Fruit fly (Drosophila melanogaster) whole organism, prepupa: Measurements from ENCODE around the gene CG17207.
A peak's percentile ranks its signal among the peaks of the same experiment; 100 is the strongest.

ENCODE experiments used
- Blimp-1 ChIP-seq: fragments of 200-800 bp; sonication (Bioruptor generic); optimal IDR thresholded peaks from 3 replicates; lab custom pipeline; 2017; ENCODE audit warnings: missing biosample characterization, missing genetic modification characterization, mild to moderate bottlenecking, moderate library complexity, missing genetic modification reagents
- CG10631 ChIP-seq: fragments of 200-800 bp; sonication (Bioruptor generic); optimal IDR thresholded peaks from 2 replicates; lab custom pipeline; 2016; ENCODE audit warnings: missing biosample characterization, missing genetic modification characterization
- CG10669 ChIP-seq: fragments of 200-800 bp; sonication (Bioruptor generic); optimal IDR thresholded peaks from 3 replicates; lab custom pipeline; 2018; ENCODE audit warnings: missing biosample characterization, mild to moderate bottlenecking, missing genetic modification characterization, moderate library complexity
- CG11294 ChIP-seq: fragments of 200-800 bp; sonication (Bioruptor generic); IDR thresholded peaks from 2 replicates; pipeline ENCODE4 v1.3.6; 2022; ENCODE audit warnings: missing biosample characterization, missing genetic modification characterization
- CG11762 ChIP-seq: fragments of 200-800 bp; sonication (Bioruptor generic); optimal IDR thresholded peaks from 3 replicates; lab custom pipeline; 2016; ENCODE audit warnings: missing biosample characterization, missing genetic modification characterization; ENCODE audit not compliant: insufficient read depth
- CG15336 ChIP-seq: fragments of 200-800 bp; sonication (Bioruptor generic); IDR thresholded peaks from 2 replicates; pipeline ENCODE4 v1.3.6; 2022; ENCODE audit warnings: missing biosample characterization, missing genetic modification characterization
- CG1621 ChIP-seq: fragments of 200-800 bp; sonication (Bioruptor generic); optimal IDR thresholded peaks from 3 replicates; lab custom pipeline; 2018; ENCODE audit warnings: missing biosample characterization, mild to moderate bottlenecking, missing genetic modification characterization
- CG16779 ChIP-seq: fragments of 200-800 bp; sonication (Bioruptor generic); optimal IDR thresholded peaks from 3 replicates; lab custom pipeline; 2017; ENCODE audit warnings: missing biosample characterization, mild to moderate bottlenecking, missing genetic modification characterization
- CG3032 ChIP-seq: fragments of 200-800 bp; optimal IDR thresholded peaks from 2 replicates; lab custom pipeline; 2019; ENCODE audit warnings: missing biosample characterization, mild to moderate bottlenecking, missing genetic modification characterization, moderate library complexity
- CG31627 ChIP-seq: fragments of 200-800 bp; sonication (Bioruptor generic); optimal IDR thresholded peaks from 3 replicates; lab custom pipeline; 2016; ENCODE audit warnings: missing biosample characterization, missing genetic modification characterization
- CG32006 ChIP-seq: fragments of 200-800 bp; sonication (Bioruptor generic); optimal IDR thresholded peaks from 3 replicates; lab custom pipeline; 2017; ENCODE audit warnings: missing biosample characterization, mild to moderate bottlenecking, missing genetic modification characterization
- CG34406 ChIP-seq: fragments of 200-800 bp; sonication (Bioruptor generic); optimal IDR thresholded peaks from 3 replicates; lab custom pipeline; 2016; ENCODE audit warnings: missing biosample characterization, missing genetic modification characterization
- CG3919 ChIP-seq: fragments of 200-800 bp; sonication (Bioruptor generic); optimal IDR thresholded peaks from 3 replicates; lab custom pipeline; 2016; ENCODE audit warnings: missing biosample characterization, missing genetic modification characterization
- CG4318 ChIP-seq: fragments of 200-800 bp; sonication (Bioruptor generic); optimal IDR thresholded peaks from 3 replicates; lab custom pipeline; 2017; ENCODE audit warnings: missing biosample characterization, mild to moderate bottlenecking, missing genetic modification characterization
- CG6163 ChIP-seq: fragments of 200-800 bp; sonication (Bioruptor generic); IDR thresholded peaks from 3 replicates; pipeline ENCODE4 v1.3.6; 2022; ENCODE audit warnings: missing biosample characterization, missing genetic modification characterization
- CG6276 ChIP-seq: fragments of 200-800 bp; sonication (Bioruptor generic); optimal IDR thresholded peaks from 2 replicates; lab custom pipeline; 2017; ENCODE audit warnings: missing biosample characterization, mild to moderate bottlenecking, missing genetic modification characterization
- CG6792 ChIP-seq: fragments of 200-800 bp; sonication (Bioruptor generic); optimal IDR thresholded peaks from 3 replicates; lab custom pipeline; 2016; ENCODE audit warnings: missing biosample characterization, missing genetic modification characterization
- CG6808 ChIP-seq: fragments of 200-800 bp; sonication (Bioruptor generic); optimal IDR thresholded peaks from 3 replicates; lab custom pipeline; 2017; ENCODE audit warnings: missing biosample characterization, missing genetic modification characterization, mild to moderate bottlenecking, moderate library complexity, missing genetic modification reagents
- CG6854 ChIP-seq: fragments of 200-800 bp; sonication (Bioruptor generic); optimal IDR thresholded peaks from 2 replicates; lab custom pipeline; 2017; ENCODE audit warnings: missing biosample characterization, mild to moderate bottlenecking, missing genetic modification characterization
- CG7368 ChIP-seq: fragments of 200-800 bp; sonication (Bioruptor generic); optimal IDR thresholded peaks from 3 replicates; lab custom pipeline; 2016; ENCODE audit warnings: missing biosample characterization, missing genetic modification characterization
- CG8119 ChIP-seq: fragments of 200-800 bp; sonication (Bioruptor generic); IDR thresholded peaks from 3 replicates; pipeline ENCODE4 v1.3.6; 2022; ENCODE audit warnings: missing biosample characterization, missing genetic modification characterization
- CG8319 ChIP-seq: fragments of 200-800 bp; sonication (Bioruptor generic); optimal IDR thresholded peaks from 3 replicates; lab custom pipeline; 2016; ENCODE audit warnings: missing biosample characterization, missing genetic modification characterization
- CG8632 ChIP-seq: fragments of 200-800 bp; sonication (Bioruptor generic); optimal IDR thresholded peaks from 3 replicates; lab custom pipeline; 2016; ENCODE audit warnings: missing biosample characterization, missing genetic modification characterization
- CG9139 ChIP-seq: fragments of 200-800 bp; sonication (Bioruptor generic); optimal IDR thresholded peaks from 3 replicates; lab custom pipeline; 2017; ENCODE audit warnings: missing biosample characterization, mild to moderate bottlenecking, missing genetic modification characterization
- Eip75B ChIP-seq: fragments of 200-800 bp; sonication (Bioruptor generic); optimal IDR thresholded peaks from 3 replicates; lab custom pipeline; 2016; ENCODE audit warnings: missing biosample characterization, missing genetic modification characterization
- Eip78C ChIP-seq: fragments of 200-800 bp; sonication (Bioruptor generic); peaks from one replicate; lab custom pipeline; 2016; ENCODE audit warnings: missing biosample characterization, missing genetic modification characterization
- Ets96B ChIP-seq: fragments of 200-800 bp; optimal IDR thresholded peaks from 2 replicates; lab custom pipeline; 2019; ENCODE audit warnings: missing biosample characterization, mild to moderate bottlenecking, missing genetic modification characterization, moderate library complexity
- Gug ChIP-seq: fragments of 200-800 bp; sonication (Bioruptor generic); IDR thresholded peaks from 2 replicates; pipeline ENCODE4 v1.3.6; 2022; ENCODE audit warnings: missing biosample characterization, missing genetic modification characterization
- Hr38 ChIP-seq: sonication (Bioruptor generic); optimal IDR thresholded peaks from 2 replicates; lab custom pipeline; 2016; ENCODE audit warnings: missing biosample characterization, missing genetic modification characterization
- Hr39 ChIP-seq: fragments of 200-800 bp; sonication (Bioruptor generic); optimal IDR thresholded peaks from 2 replicates; lab custom pipeline; 2016; ENCODE audit warnings: missing biosample characterization, missing genetic modification characterization
- Hr4 ChIP-seq: fragments of 200-800 bp; sonication (Bioruptor generic); optimal IDR thresholded peaks from 3 replicates; lab custom pipeline; 2016; ENCODE audit warnings: missing biosample characterization, missing genetic modification characterization
- Met ChIP-seq: fragments of 200-800 bp; sonication (Bioruptor generic); optimal IDR thresholded peaks from 3 replicates; lab custom pipeline; 2016; ENCODE audit warnings: missing biosample characterization, missing genetic modification characterization
- OdsH ChIP-seq: fragments of 200-800 bp; sonication (Bioruptor generic); optimal IDR thresholded peaks from 3 replicates; lab custom pipeline; 2016; ENCODE audit warnings: missing biosample characterization, missing genetic modification characterization
- Smox ChIP-seq: fragments of 200-800 bp; sonication (Bioruptor generic); optimal IDR thresholded peaks from 3 replicates; lab custom pipeline; 2016; ENCODE audit warnings: missing biosample characterization, missing genetic modification characterization
- Sox102F ChIP-seq: fragments of 200-800 bp; sonication (Bioruptor generic); optimal IDR thresholded peaks from 2 replicates; lab custom pipeline; 2016; ENCODE audit warnings: missing biosample characterization, mild to moderate bottlenecking, missing genetic modification characterization
- Sox14 ChIP-seq: fragments of 200-800 bp; sonication (Bioruptor generic); optimal IDR thresholded peaks from 3 replicates; lab custom pipeline; 2016; ENCODE audit warnings: missing biosample characterization, missing genetic modification characterization
- Sox15 ChIP-seq: fragments of 200-800 bp; sonication (Bioruptor generic); optimal IDR thresholded peaks from 3 replicates; lab custom pipeline; 2016; ENCODE audit warnings: missing biosample characterization, missing genetic modification characterization
- achi ChIP-seq: fragments of 200-800 bp; sonication (Bioruptor generic); optimal IDR thresholded peaks from 3 replicates; lab custom pipeline; 2016; ENCODE audit warnings: missing biosample characterization, missing genetic modification characterization
- acj6 ChIP-seq: fragments of 200-800 bp; sonication (Bioruptor generic); optimal IDR thresholded peaks from 3 replicates; lab custom pipeline; 2016; ENCODE audit warnings: missing biosample characterization, missing genetic modification characterization
- dac ChIP-seq: fragments of 200-800 bp; sonication (Bioruptor generic); optimal IDR thresholded peaks from 2 replicates; lab custom pipeline; 2017; ENCODE audit warnings: missing biosample characterization, mild to moderate bottlenecking, missing genetic modification characterization
- dsx ChIP-seq: fragments of 200-800 bp; optimal IDR thresholded peaks from 3 replicates; lab custom pipeline; 2019; ENCODE audit warnings: missing biosample characterization, mild to moderate bottlenecking, missing genetic modification characterization, moderate library complexity; ENCODE audit not compliant: poor library complexity, severe bottlenecking
- eg ChIP-seq: fragments of 200-800 bp; sonication (Bioruptor generic); IDR thresholded peaks from 3 replicates; pipeline ENCODE4 v1.3.6; 2022; ENCODE audit warnings: missing biosample characterization, missing genetic modification characterization
- esn ChIP-seq: fragments of 200-800 bp; sonication (Bioruptor generic); optimal IDR thresholded peaks from 2 replicates; lab custom pipeline; 2016; ENCODE audit warnings: missing biosample characterization, mild to moderate bottlenecking, missing genetic modification characterization, moderate library complexity
- fd85E ChIP-seq: fragments of 200-800 bp; sonication (Bioruptor generic); optimal IDR thresholded peaks from 3 replicates; lab custom pipeline; 2016; ENCODE audit warnings: missing biosample characterization, missing genetic modification characterization
- fkh ChIP-seq: fragments of 200-800 bp; sonication (Bioruptor generic); optimal IDR thresholded peaks from 3 replicates; lab custom pipeline; 2017; ENCODE audit warnings: missing biosample characterization, mild to moderate bottlenecking, missing genetic modification characterization, moderate library complexity
- lz ChIP-seq: fragments of 200-800 bp; sonication (Bioruptor generic); optimal IDR thresholded peaks from 3 replicates; lab custom pipeline; 2016; ENCODE audit warnings: missing biosample characterization, missing genetic modification characterization
- net ChIP-seq: fragments of 200-800 bp; sonication (Bioruptor generic); optimal IDR thresholded peaks from 3 replicates; lab custom pipeline; 2016; ENCODE audit warnings: missing biosample characterization, missing genetic modification characterization
- pdm3 ChIP-seq: fragments of 200-800 bp; sonication (Bioruptor generic); optimal IDR thresholded peaks from 3 replicates; lab custom pipeline; 2016; ENCODE audit warnings: missing biosample characterization, missing genetic modification characterization
- spab ChIP-seq: fragments of 200-800 bp; sonication (Bioruptor generic); optimal IDR thresholded peaks from 2 replicates; lab custom pipeline; 2017; ENCODE audit warnings: missing biosample characterization, mild to moderate bottlenecking, missing genetic modification characterization, missing genetic modification reagents
- ss ChIP-seq, 2 experiments: fragments of 200-800 bp; sonication (Bioruptor generic); optimal IDR thresholded peaks; 2 replicates in 1 of 2; 3 replicates in 1 of 2; lab custom pipeline; 2017 to 2018; ENCODE audit warnings: mild to moderate bottlenecking in 2 of 2, missing biosample characterization in 2 of 2, missing genetic modification characterization in 2 of 2, moderate library complexity in 1 of 2
- svp ChIP-seq: fragments of 200-800 bp; sonication (Bioruptor generic); peaks from one replicate; lab custom pipeline; 2016; ENCODE audit warnings: missing biosample characterization, missing genetic modification characterization
- topi ChIP-seq: fragments of 200-800 bp; sonication (Bioruptor generic); optimal IDR thresholded peaks from 3 replicates; lab custom pipeline; 2016; ENCODE audit warnings: missing biosample characterization, missing genetic modification characterization

The CG17207 gene

DNA sequence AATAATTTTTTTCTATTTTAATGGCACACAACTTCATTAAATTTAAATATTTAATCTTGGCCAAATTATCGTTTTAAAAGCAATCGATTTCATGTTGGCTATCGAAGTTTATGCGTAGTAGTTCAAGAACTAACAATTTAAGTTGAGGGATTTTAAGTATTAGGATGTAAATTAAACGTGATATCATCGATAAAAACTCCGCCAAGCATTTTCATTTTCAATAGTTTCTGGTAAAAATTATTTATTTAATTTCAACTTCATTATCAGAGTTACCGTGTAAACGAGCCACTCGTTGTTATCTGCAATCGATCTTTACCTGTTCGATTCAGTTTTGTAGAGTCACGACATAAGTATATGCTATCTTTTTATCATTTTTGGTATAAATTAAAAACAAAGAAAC lies 36.0 kb downstream of the CG17207 start:
- TF ChIP-seq CG11762 (GFP tag; lab: Kevin White, UChicago) (peak; percentile 99), Hr39 (GFP tag; lab: Kevin White, UChicago) (peak; percentile 94), Met (GFP tag; lab: Kevin White, UChicago) (peak; percentile 97), topi (GFP tag; lab: Kevin White, UChicago) (peak; percentile 100), CG4318 (GFP tag; lab: Kevin White, UChicago) (peak; percentile 88), CG10669 (GFP tag; lab: Kevin White, UChicago) (peak; percentile 96), CG6792 (peak; percentile 96), Sox102F (peak; percentile 98), Sox14 (peak; percentile 96), lz (GFP tag; lab: Kevin White, UChicago) (peak; percentile 97), fkh (GFP tag; lab: Kevin White, UChicago) (peak; percentile 73), CG6854 (peak; percentile 99), CG6808 (GFP tag; lab: Kevin White, UChicago) (peak; percentile 95), CG6163 (peak; percentile 100), acj6 (peak; percentile 93), Ets96B (tag; lab: Kevin White, UChicago) (peak; percentile 98), CG31627 (GFP tag; lab: Kevin White, UChicago) (peak; percentile 96), achi (GFP tag; lab: Kevin White, UChicago) (peak; percentile 94), spab (GFP tag; lab: Kevin White, UChicago) (peak; percentile 98), esn (GFP tag; lab: Kevin White, UChicago) (peak; percentile 98), pdm3 (GFP tag; lab: Kevin White, UChicago) (peak; percentile 93), Smox (GFP tag; lab: Kevin White, UChicago) (peak; percentile 96), CG34406 (GFP tag; lab: Kevin White, UChicago) (peak; percentile 97), CG3032 (tag; lab: Kevin White, UChicago) (peak; percentile 98), Blimp-1 (GFP tag; lab: Kevin White, UChicago) (peak; percentile 93), CG8632 (GFP tag; lab: Kevin White, UChicago) (peak; percentile 97), CG16779 (tag; lab: Kevin White, UChicago) (peak; percentile 92), CG32006 (GFP tag; lab: Kevin White, UChicago) (peak; percentile 92), CG11294 (GFP tag; lab: Robert Waterston, UW) (peak; percentile 75), CG8119 (GFP tag; lab: Robert Waterston, UW) (peak; percentile 94), Eip78C (GFP tag; lab: Kevin White, UChicago) (peak; percentile 99), Hr38 (GFP tag; lab: Kevin White, UChicago) (no peak), Eip75B (GFP tag; lab: Kevin White, UChicago) (peak; percentile 95), OdsH (GFP tag; lab: Kevin White, UChicago) (peak; percentile 95), Hr4 (GFP tag; lab: Kevin White, UChicago) (peak; percentile 93), CG1621 (tag; lab: Kevin White, UChicago) (peak; percentile 94), CG10631 (peak; percentile 91), ss (GFP tag; optimal IDR thresholded peaks at IDR 0.05; lab: Kevin White, UChicago) (peak; percentile 97 to 98), dsx (GFP tag; lab: Kevin White, UChicago) (peak; percentile 98), CG6276 (GFP tag; lab: Kevin White, UChicago) (peak; percentile 94), svp (peak; percentile 99), CG3919 (GFP tag; lab: Kevin White, UChicago) (peak; percentile 100), Gug (GFP tag; lab: Robert Waterston, UW) (peak; percentile 85), fd85E (GFP tag; lab: Kevin White, UChicago) (peak; percentile 97), eg (GFP tag; lab: Robert Waterston, UW) (peak; percentile 98), net (peak; percentile 94), CG7368 (GFP tag; lab: Kevin White, UChicago) (peak; percentile 98), CG9139 (GFP tag; lab: Kevin White, UChicago) (peak; percentile 96), CG8319 (peak; percentile 94), Sox15 (GFP tag; lab: Kevin White, UChicago) (peak; percentile 90), dac (GFP tag; lab: Kevin White, UChicago) (peak; percentile 86), CG15336 (peak; percentile 95)
